Worm (Caenorhabditis elegans): ENCODE measurements around the gene B0035.13.

B0035.13 gene

DNA sequence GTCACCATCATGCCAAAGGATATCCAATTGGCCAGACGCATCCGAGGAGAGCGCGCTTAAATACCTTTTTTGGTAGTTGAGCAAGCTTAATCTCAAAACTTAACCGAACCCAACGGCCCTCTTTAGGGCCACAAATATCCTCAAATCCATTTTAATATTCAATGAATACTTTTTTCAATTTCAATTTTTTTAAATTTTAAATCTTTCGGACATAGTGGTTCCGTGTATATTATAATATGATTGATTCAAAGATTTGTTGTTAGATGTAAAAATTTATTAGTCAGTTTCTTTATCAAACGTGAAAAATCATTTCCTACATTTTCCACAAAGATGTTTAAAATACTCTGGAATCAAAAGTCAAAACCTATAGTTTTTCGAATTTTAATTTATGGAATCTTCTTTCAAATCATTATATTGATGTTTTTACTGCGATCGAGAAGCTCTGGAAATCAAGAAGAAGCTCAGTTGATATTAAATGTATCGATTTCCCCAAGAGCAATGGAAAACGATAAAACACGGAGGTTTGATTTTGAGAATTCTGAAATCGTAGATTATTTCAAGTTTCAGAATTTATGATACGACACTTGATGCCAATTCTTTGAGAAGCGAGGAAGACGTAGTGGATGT is 20.5 kb upstream of the B0035.13 start, which contains the start of gene B0035.21 (continued):
- TF ChIP-seq F49E8.2 (tag; optimal IDR thresholded peaks at IDR 0.05; ENCODE audit: insufficient read depth), result no peak
- TF ChIP-seq ekl-4 (GFP tag; IDR thresholded peaks at IDR 0.05), result peak; percentile 38; the same call in 1 of the 2 replicates
- 0 out of 2 replicates have a peak, but pooled peaks have one; percentile 43 for TF ChIP-seq egl-44 (GFP tag; IDR thresholded peaks at IDR 0.05)
- TF ChIP-seq F33H1.4 (GFP tag; IDR thresholded peaks at IDR 0.05), result peak; percentile 22; the same call in 1 of the 2 replicates
- no peak for TF ChIP-seq T07F8.4 (tag; optimal IDR thresholded peaks at IDR 0.05)
- no peak for TF ChIP-seq rpc-1 (optimal IDR thresholded peaks at IDR 0.05)
- TF ChIP-seq rpc-1 (tag; optimal IDR thresholded peaks at IDR 0.05), result no peak
- TF ChIP-seq gei-17 (GFP tag; optimal IDR thresholded peaks at IDR 0.05), result no peak
- TF ChIP-seq Y56A3A.18 (GFP tag; IDR thresholded peaks at IDR 0.05), result no peak
- TF ChIP-seq rcor-1 (GFP tag; IDR thresholded peaks at IDR 0.05), result peak; percentile 59; the same call in 1 of the 2 replicates
- no peak for TF ChIP-seq nhr-120 (GFP tag; IDR thresholded peaks at IDR 0.05)
- TF ChIP-seq ceh-40 (GFP tag; IDR thresholded peaks at IDR 0.05), result no peak
- TF ChIP-seq C17E4.6 (GFP tag; IDR thresholded peaks at IDR 0.05), result peak; percentile 51; the same call in 1 of the 2 replicates
- no peak for TF ChIP-seq ztf-3 (GFP tag; optimal IDR thresholded peaks at IDR 0.05)

- TF ChIP-seq madf-6 (GFP tag; IDR thresholded peaks at IDR 0.05) (0 out of 2 replicates have a peak, but pooled peaks have one; percentile 24), lin-26 (GFP tag; IDR thresholded peaks at IDR 0.05) (peak; percentile 79), madf-3 (GFP tag; IDR thresholded peaks at IDR 0.05) (0 out of 2 replicates have a peak, but pooled peaks have one; percentile 59), hsf-1 (GFP tag; IDR thresholded peaks at IDR 0.05) (peak; percentile 38; the same call in 1 of the 2 replicates), attf-6 (GFP tag; IDR thresholded peaks at IDR 0.05) (peak; percentile 57; the same call in 1 of the 2 replicates)
Observed at ce11 chrIV:11324741-11325140, 18.2 kb upstream of the B0035.13 start, which contains the start of gene his-48. his-48 (plus strand) TSS chrIV:11324745.

- TF ChIP-seq madf-6 (GFP tag; IDR thresholded peaks at IDR 0.05) (peak; percentile 64), Y79H2A.3 (GFP tag; conservative IDR thresholded peaks at IDR 0.05) (peak; percentile 56; the same call in 1 of the 2 replicates), Y53G8AR.9 (GFP tag; conservative IDR thresholded peaks at IDR 0.05) (0 out of 2 replicates have a peak, but pooled peaks have one; percentile 57), B0261.1 (tag; optimal IDR thresholded peaks at IDR 0.05) (no peak), dox-1 (GFP tag; IDR thresholded peaks at IDR 0.05) (peak; percentile 64; the same call in 1 of the 2 replicates), hsf-1 (GFP tag; IDR thresholded peaks at IDR 0.05) (peak; percentile 61; the same call in 1 of the 2 replicates), Y95B8A.8 (GFP tag; IDR thresholded peaks at IDR 0.05) (peak; percentile 59; the same call in 1 of the 2 replicates), D2030.7 (GFP tag; IDR thresholded peaks at IDR 0.05) (peak; percentile 38), hrde-1 (tag; optimal IDR thresholded peaks at IDR 0.05; ENCODE audit: borderline replicate concordance) (peak; percentile 82), ekl-4 (GFP tag; IDR thresholded peaks at IDR 0.05) (peak; percentile 79), ztf-25 (GFP tag; IDR thresholded peaks at IDR 0.05) (0 out of 2 replicates have a peak, but pooled peaks have one; percentile 43), rcor-1 (GFP tag; IDR thresholded peaks at IDR 0.05) (peak; percentile 68), him-1 (tag; optimal IDR thresholded peaks at IDR 0.05) (peak; percentile 74), snpc-3.4 (tag; optimal IDR thresholded peaks at IDR 0.05) (peak; percentile 7), mcd-1 (GFP tag; IDR thresholded peaks at IDR 0.05) (0 out of 2 replicates have a peak, but pooled peaks have one; percentile 18), ztf-26 (tag; optimal IDR thresholded peaks at IDR 0.05) (no peak), tbx-9 (tag; optimal IDR thresholded peaks at IDR 0.05; ENCODE audit: borderline replicate concordance) (no peak), F39B2.1 (GFP tag; IDR thresholded peaks at IDR 0.05) (0 out of 2 replicates have a peak, but pooled peaks have one; percentile 17), hmg-1.2 (GFP tag; IDR thresholded peaks at IDR 0.05) (peak; percentile 34), pbrm-1 (GFP tag; IDR thresholded peaks at IDR 0.05) (0 out of 2 replicates have a peak, but pooled peaks have one; percentile 16), lsl-1 (GFP tag; optimal IDR thresholded peaks at IDR 0.05) (no peak), C17E4.6 (GFP tag; IDR thresholded peaks at IDR 0.05) (0 out of 2 replicates have a peak, but pooled peaks have one; percentile 7), egl-44 (GFP tag; IDR thresholded peaks at IDR 0.05) (peak; percentile 65; the same call in 1 of the 2 replicates), snpc-4 (GFP tag; optimal IDR thresholded peaks at IDR 0.05) (no peak), snpc-4 (tag; optimal IDR thresholded peaks at IDR 0.05) (peak in 1 of 4 experiments; percentile 25), mes-4 (tag; optimal IDR thresholded peaks at IDR 0.05) (peak; percentile 26), attf-6 (GFP tag; IDR thresholded peaks at IDR 0.05) (peak; percentile 71; the same call in 1 of the 2 replicates), ceh-100 (GFP tag; IDR thresholded peaks at IDR 0.05) (0 out of 2 replicates have a peak, but pooled peaks have one; percentile 27), lin-26 (GFP tag; IDR thresholded peaks at IDR 0.05) (peak; percentile 79), F49E8.2 (tag; optimal IDR thresholded peaks at IDR 0.05; ENCODE audit: insufficient read depth) (peak; percentile 4), ZK185.1 (tag; optimal IDR thresholded peaks at IDR 0.05; ENCODE audit: poor library complexity, severe bottlenecking) (no peak)
Observed at ce11 chrIV:11323666-11324065, 17.1 kb upstream of the B0035.13 start.
